Worm (Caenorhabditis elegans) whole organism, L1 larva: Measurements from ENCODE around the gene srb-18.
A peak's percentile ranks its signal among the peaks of the same experiment; 100 is the strongest.

Experiments used
- C04F5.9 ChIP-seq: sonication (generic microtip); optimal IDR thresholded peaks from 2 replicates; lab custom pipeline; 2016; ENCODE audit warnings: missing genetic modification characterization, missing compliant biosample characterization
- C16A3.4 ChIP-seq: fragments of 150-350 bp; optimal IDR thresholded peaks from 2 replicates; lab custom pipeline; 2014; ENCODE audit warnings: missing biosample characterization, missing genetic modification characterization
- alr-1 ChIP-seq: fragments of 200-800 bp; sonication (Bioruptor generic); optimal IDR thresholded peaks from 2 replicates; lab custom pipeline; 2018; ENCODE audit warnings: borderline replicate concordance, mild to moderate bottlenecking, missing genetic modification characterization, missing compliant biosample characterization
- aly-2 ChIP-seq: fragments of 150-350 bp; optimal IDR thresholded peaks from 2 replicates; lab custom pipeline; 2014; ENCODE audit warnings: missing biosample characterization, missing genetic modification characterization
- blmp-1 ChIP-seq: fragments of 150-350 bp; optimal IDR thresholded peaks from 2 replicates; lab custom pipeline; 2014; ENCODE audit warnings: missing biosample characterization, missing genetic modification characterization
- ceh-82 ChIP-seq, 3 experiments: fragments of 150-350 bp in 1 of 3; sonication (generic microtip) in 2 of 3; optimal IDR thresholded peaks; 2 replicates each; lab custom pipeline; 2014 to 2017; ENCODE audit warnings: missing biosample characterization in 3 of 3, missing genetic modification characterization in 3 of 3
- dpl-1 ChIP-seq, 3 experiments: fragments of 150-350 bp in 2 of 3; sonication (generic microtip) in 1 of 3; optimal IDR thresholded peaks; 2 replicates each; lab custom pipeline; 2014 to 2017; ENCODE audit warnings: missing biosample characterization in 3 of 3, missing genetic modification characterization in 3 of 3, missing genetic modification reagents in 3 of 3
- efl-1 ChIP-seq, 4 experiments: fragments of 150-350 bp; optimal IDR thresholded peaks in 3 of 4; peaks in 1 of 4; 1 replicate in 1 of 4; 2 replicates in 3 of 4; lab custom pipeline; 2014; ENCODE audit warnings: missing biosample characterization in 2 of 4, missing genetic modification characterization in 2 of 4, missing genetic modification reagents in 2 of 4
- elt-2 ChIP-seq: sonication (generic microtip); optimal IDR thresholded peaks from 2 replicates; lab custom pipeline; 2016; ENCODE audit warnings: missing genetic modification characterization, mild to moderate bottlenecking, inconsistent platforms, missing compliant biosample characterization, missing genetic modification reagents
- fkh-4 ChIP-seq: sonication (generic microtip); optimal IDR thresholded peaks from 2 replicates; lab custom pipeline; 2016; ENCODE audit warnings: missing compliant biosample characterization, missing genetic modification characterization, borderline replicate concordance
- fkh-8 ChIP-seq: sonication (generic microtip); optimal IDR thresholded peaks from 2 replicates; lab custom pipeline; 2016; ENCODE audit warnings: mild to moderate bottlenecking, missing genetic modification characterization, missing compliant biosample characterization
- hlh-17 ChIP-seq: fragments of 200-800 bp; sonication (Bioruptor generic); optimal IDR thresholded peaks from 2 replicates; lab custom pipeline; 2018; ENCODE audit warnings: missing genetic modification characterization, mild to moderate bottlenecking, missing compliant biosample characterization, moderate library complexity, borderline replicate concordance
- hlh-4 ChIP-seq: sonication (generic microtip); optimal IDR thresholded peaks from 2 replicates; lab custom pipeline; 2016; ENCODE audit warnings: mild to moderate bottlenecking, missing genetic modification characterization, missing compliant biosample characterization
- isw-1 ChIP-seq: fragments of 200-800 bp; sonication (Bioruptor generic); IDR thresholded peaks from 2 replicates; pipeline ENCODE4 v1.3.6; 2022; ENCODE audit warnings: missing genetic modification characterization, missing compliant biosample characterization
- lin-13 ChIP-seq: fragments of 150-350 bp; optimal IDR thresholded peaks from 2 replicates; lab custom pipeline; 2014; ENCODE audit warnings: missing biosample characterization, missing genetic modification reagents, missing genetic modification characterization
- lin-14 ChIP-seq: fragments of 200-800 bp; sonication (Bioruptor generic); optimal IDR thresholded peaks from 2 replicates; lab custom pipeline; 2018; ENCODE audit warnings: mild to moderate bottlenecking, missing genetic modification characterization, moderate library complexity, missing compliant biosample characterization
- lin-15B ChIP-seq: fragments of 150-350 bp; sonication (generic microtip); optimal IDR thresholded peaks from 3 replicates; lab custom pipeline; 2014; ENCODE audit warnings: missing biosample characterization, missing genetic modification characterization
- lin-35 ChIP-seq, 2 experiments: fragments of 150-350 bp; optimal IDR thresholded peaks; 2 replicates each; lab custom pipeline; 2014; ENCODE audit warnings: missing biosample characterization in 2 of 2, missing genetic modification characterization in 2 of 2, missing genetic modification reagents in 2 of 2
- mdl-1 ChIP-seq, 2 experiments: fragments of 150-350 bp; optimal IDR thresholded peaks; 2 replicates each; lab custom pipeline; 2014 to 2017; ENCODE audit warnings: missing biosample characterization in 2 of 2, missing genetic modification characterization in 2 of 2, inconsistent platforms in 1 of 2
- mep-1 ChIP-seq: fragments of 150-350 bp; optimal IDR thresholded peaks from 2 replicates; lab custom pipeline; 2014; ENCODE audit warnings: missing biosample characterization, missing genetic modification characterization
- nhr-28 ChIP-seq: fragments of 150-350 bp; optimal IDR thresholded peaks from 2 replicates; lab custom pipeline; 2014; ENCODE audit warnings: missing biosample characterization, missing genetic modification characterization
- nhr-71 ChIP-seq: sonication (generic microtip); optimal IDR thresholded peaks from 2 replicates; lab custom pipeline; 2016; ENCODE audit warnings: mild to moderate bottlenecking, missing genetic modification characterization, moderate library complexity, missing compliant biosample characterization
- nhr-76 ChIP-seq: sonication (generic microtip); optimal IDR thresholded peaks from 2 replicates; lab custom pipeline; 2017; ENCODE audit warnings: missing biosample characterization, missing genetic modification characterization
- pax-3 ChIP-seq: fragments of 200-800 bp; sonication (Bioruptor generic); optimal IDR thresholded peaks from 2 replicates; lab custom pipeline; 2018; ENCODE audit warnings: mild to moderate bottlenecking, missing genetic modification characterization, moderate library complexity, missing compliant biosample characterization
- pqm-1 ChIP-seq: sonication (generic microtip); optimal IDR thresholded peaks from 3 replicates; lab custom pipeline; 2017; ENCODE audit warnings: missing biosample characterization, missing genetic modification characterization
- sox-4 ChIP-seq: sonication (generic microtip); optimal IDR thresholded peaks from 2 replicates; lab custom pipeline; 2016; ENCODE audit warnings: missing genetic modification characterization, missing compliant biosample characterization
- sptf-1 ChIP-seq: fragments of 150-350 bp; optimal IDR thresholded peaks from 2 replicates; lab custom pipeline; 2014; ENCODE audit warnings: missing biosample characterization, missing genetic modification characterization
- unc-130 ChIP-seq: fragments of 150-350 bp; optimal IDR thresholded peaks from 2 replicates; lab custom pipeline; 2017; ENCODE audit warnings: missing biosample characterization, missing genetic modification characterization, inconsistent platforms
- unc-86 ChIP-seq: sonication (generic microtip); optimal IDR thresholded peaks from 2 replicates; lab custom pipeline; 2016; ENCODE audit warnings: missing genetic modification characterization, missing compliant biosample characterization
- unc-98 ChIP-seq: fragments of 200-800 bp; sonication (Bioruptor generic); IDR thresholded peaks from 2 replicates; pipeline ENCODE4 v1.3.6; 2022; ENCODE audit warnings: missing genetic modification characterization, missing compliant biosample characterization
- vab-15 ChIP-seq: sonication (generic microtip); optimal IDR thresholded peaks from 2 replicates; lab custom pipeline; 2017; ENCODE audit warnings: missing genotype, mild to moderate bottlenecking, missing genetic modification characterization, missing compliant biosample characterization

Gene srb-18

ce11 chrV:7472815-7473214, 42.2 kb upstream of the srb-18 start, which contains the start of gene str-28:
str-28 (minus strand) TSS chrV:7472915.
- no peak for TF ChIP-seq unc-130 (tag; lab: Kevin White, UChicago)
- TF ChIP-seq mdl-1 (tag; optimal IDR thresholded peaks at IDR 0.05; lab: Kevin White, UChicago) = no peak

- TF ChIP-seq nhr-76 (tag; lab: Kevin White, UChicago) (no peak), ceh-82 (tag; optimal IDR thresholded peaks at IDR 0.05; lab: Kevin White, UChicago) (no peak), sox-4 (tag; lab: Kevin White, UChicago) (no peak), hlh-4 (peak; percentile 63), fkh-8 (tag; lab: Kevin White, UChicago) (peak; percentile 15)
These were observed 38.3 kb upstream of the srb-18 start, which contains the start of gene srh-125 for ce11 chrV:7476766-7477165. srh-125 (minus strand) TSS chrV:7476866.

ce11 chrV:7478404-7478803, 36.6 kb upstream of the srb-18 start, which contains the start of gene str-190:
str-190 (minus strand) TSS chrV:7478504.
- no peak for TF ChIP-seq nhr-71 (tag; lab: Kevin White, UChicago)
- no peak for TF ChIP-seq hlh-4
- no peak for TF ChIP-seq unc-98
- TF ChIP-seq unc-130 (tag; lab: Kevin White, UChicago) = no peak
- TF ChIP-seq nhr-76 (tag; lab: Kevin White, UChicago) = no peak
- no peak for TF ChIP-seq elt-2 (tag; lab: Kevin White, UChicago)
- TF ChIP-seq lin-15B (tag; lab: Kevin White, UChicago) = no peak
- TF ChIP-seq vab-15 (tag; lab: Kevin White, UChicago) = no peak

ce11 chrV:7480949-7481348, 34.1 kb upstream of the srb-18 start, which contains the start of gene C18B10.6:
C18B10.6 (minus strand) TSS chrV:7481049.
- TF ChIP-seq unc-86 (no peak), efl-1 (optimal IDR thresholded peaks at IDR 0.05; lab: Kevin White, UChicago) (no peak), efl-1 (GFP tag; optimal IDR thresholded peaks at IDR 0.05 in 1 of 2; lab: Kevin White, UChicago) (peak in 1 of 2 experiments; percentile 57)

ce11 chrV:7485000-7485399, 30.0 kb upstream of the srb-18 start, which contains the start of gene srbc-8:
srbc-8 (minus strand) TSS chrV:7485100.
- TF ChIP-seq efl-1 (optimal IDR thresholded peaks at IDR 0.05; lab: Kevin White, UChicago) = no peak
- peak in 1 of 2 experiments; percentile 22 for TF ChIP-seq efl-1 (GFP tag; optimal IDR thresholded peaks at IDR 0.05 in 1 of 2; lab: Kevin White, UChicago)
- TF ChIP-seq hlh-4 = no peak
- TF ChIP-seq, all 84 proteins: peak for 1

- TF ChIP-seq hlh-17 (GFP tag; lab: Kevin White, UChicago) (no peak), blmp-1 (no peak), aly-2 (tag; lab: Kevin White, UChicago) (no peak), pqm-1 (no peak), C04F5.9 (tag; lab: Kevin White, UChicago) (no peak), lin-13 (GFP tag; lab: Kevin White, UChicago) (no peak), isw-1 (GFP tag; lab: Robert Waterston, UW) (no peak), alr-1 (tag; lab: Kevin White, UChicago) (no peak), dpl-1 (GFP tag; optimal IDR thresholded peaks at IDR 0.05; lab: Kevin White, UChicago) (no peak), pax-3 (tag; lab: Kevin White, UChicago) (no peak), sptf-1 (no peak), efl-1 (optimal IDR thresholded peaks at IDR 0.05; lab: Kevin White, UChicago) (no peak), efl-1 (GFP tag; optimal IDR thresholded peaks at IDR 0.05 in 1 of 2; lab: Kevin White, UChicago) (no peak), sox-4 (tag; lab: Kevin White, UChicago) (no peak), fkh-4 (no peak), lin-14 (GFP tag; lab: Kevin White, UChicago) (no peak), unc-98 (no peak), mep-1 (tag; lab: Kevin White, UChicago) (no peak), C16A3.4 (tag; lab: Kevin White, UChicago) (no peak), nhr-28 (tag; lab: Kevin White, UChicago) (no peak), lin-35 (GFP tag; optimal IDR thresholded peaks at IDR 0.05; lab: Kevin White, UChicago) (no peak)
These were observed 27.5 kb upstream of the srb-18 start, which contains the start of gene srbc-7 for ce11 chrV:7487518-7487917. srbc-7 (minus strand) TSS chrV:7487618.
